Worm (Caenorhabditis elegans) whole organism, L1 larva: ENCODE measurements around the gene rla-2.

Experiments used
- blmp-1 ChIP-seq: fragments of 150-350 bp; optimal IDR thresholded peaks from 2 replicates; lab custom pipeline; 2014; ENCODE audit warnings: missing biosample characterization, missing genetic modification characterization
- fkh-10 ChIP-seq: sonication (generic microtip); optimal IDR thresholded peaks from 2 replicates; lab custom pipeline; 2017; ENCODE audit warnings: missing biosample characterization, missing genetic modification reagents, missing genetic modification characterization
- nhr-11 ChIP-seq: fragments of 150-350 bp; optimal IDR thresholded peaks from 2 replicates; lab custom pipeline; 2014; ENCODE audit warnings: missing biosample characterization, missing genetic modification characterization
- nhr-19 ChIP-seq: fragments of 200-800 bp; sonication (Bioruptor generic); conservative IDR thresholded peaks from 2 replicates; pipeline ENCODE4 v1.3.6; 2022; ENCODE audit warnings: missing genetic modification characterization, missing compliant biosample characterization
- snpc-4 ChIP-seq: fragments of 150-350 bp; optimal IDR thresholded peaks from 2 replicates; lab custom pipeline; 2014; ENCODE audit warnings: missing biosample characterization, missing genetic modification characterization
- unc-98 ChIP-seq: fragments of 200-800 bp; sonication (Bioruptor generic); IDR thresholded peaks from 2 replicates; pipeline ENCODE4 v1.3.6; 2022; ENCODE audit warnings: missing genetic modification characterization, missing compliant biosample characterization
- zag-1 ChIP-seq: fragments of 150-350 bp; optimal IDR thresholded peaks from 2 replicates; lab custom pipeline; 2014; ENCODE audit warnings: missing biosample characterization, missing genetic modification characterization

ce11 chrIV:13353143-13353773, 16.8 kb downstream of the rla-2 start, which contains the start of the genes rec-8 and mex-5:
- no peak for TF ChIP-seq snpc-4 (tag; lab: Kevin White, UChicago)
- TF ChIP-seq zag-1 (tag; lab: Kevin White, UChicago), result no peak
- TF ChIP-seq unc-98 (GFP tag; lab: Robert Waterston, UW), result no peak
- TF ChIP-seq fkh-10 (GFP tag; lab: Kevin White, UChicago), result no peak
- no peak for TF ChIP-seq blmp-1 (tag; lab: Kevin White, UChicago)
- no peak for TF ChIP-seq nhr-19 (GFP tag; lab: Robert Waterston, UW)
- no peak for TF ChIP-seq nhr-11 (tag; lab: Kevin White, UChicago)
